Fruit fly (Drosophila melanogaster): Measurements from ENCODE around the gene CG7299.

The CG7299 gene

DNA sequence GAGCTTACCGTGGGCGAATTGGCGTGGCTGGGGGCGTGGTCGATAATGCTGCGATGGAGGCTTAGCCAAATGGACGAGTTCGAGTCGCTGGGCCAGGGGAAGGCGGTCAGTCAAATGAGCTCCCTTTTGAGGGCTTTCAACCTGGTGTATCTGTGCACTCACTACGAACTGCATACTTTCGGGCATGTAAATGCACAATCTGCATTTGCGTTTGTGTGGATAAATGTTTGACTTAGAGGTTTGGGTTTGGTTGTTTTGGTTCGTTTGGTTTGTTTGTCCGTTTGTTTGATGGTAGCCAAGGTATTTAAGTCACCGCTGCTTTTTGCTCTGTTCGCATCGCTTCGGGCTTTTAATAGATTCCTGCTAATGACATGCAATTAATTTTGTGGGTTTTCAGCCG, 27.0 kb upstream of the CG7299 start:
- TF ChIP-seq fd85E (GFP tag; optimal IDR thresholded peaks at IDR 0.05), result no peak
- TF ChIP-seq CG4318 (GFP tag; optimal IDR thresholded peaks at IDR 0.05), result no peak
- TF ChIP-seq Blimp-1 (GFP tag; optimal IDR thresholded peaks at IDR 0.05), result no peak
- no peak for TF ChIP-seq CG15336 (GFP tag; IDR thresholded peaks at IDR 0.05)
- no peak for TF ChIP-seq CG3919 (GFP tag; optimal IDR thresholded peaks at IDR 0.05)
- TF ChIP-seq dac (GFP tag; optimal IDR thresholded peaks at IDR 0.05), result no peak
- no peak for TF ChIP-seq vri (GFP tag; optimal IDR thresholded peaks at IDR 0.05)

DNA sequence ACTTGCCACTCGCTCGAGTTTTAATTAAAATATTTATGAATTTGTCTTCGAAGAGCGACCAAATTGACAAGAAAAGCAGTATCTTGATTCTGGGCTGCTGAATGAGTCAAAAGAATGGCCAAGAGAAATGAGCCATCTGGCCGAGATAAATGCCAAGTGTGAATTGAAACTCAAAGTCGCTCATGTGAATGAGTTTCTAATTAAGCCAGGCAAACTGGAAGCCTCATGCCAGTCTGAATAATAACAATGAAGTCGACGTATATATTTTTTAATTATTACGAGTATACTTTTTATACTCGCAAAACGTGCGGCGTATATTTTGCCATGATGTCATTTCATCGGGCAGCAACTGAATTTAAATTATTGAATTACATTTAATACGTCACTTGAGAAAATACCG, 25.1 kb upstream of the CG7299 start, which contains the start of gene Lip2:
Gene Lip2, minus strand, starts transcription at position 101 of the 400 bp plus-strand sequence.
- TF ChIP-seq OdsH (GFP tag; optimal IDR thresholded peaks at IDR 0.05) (no peak), cyc (GFP tag; optimal IDR thresholded peaks at IDR 0.05) (no peak), CG6854 (GFP tag; optimal IDR thresholded peaks at IDR 0.05) (no peak), CG15336 (GFP tag; IDR thresholded peaks at IDR 0.05) (no peak), CG1621 (tag; optimal IDR thresholded peaks at IDR 0.05) (no peak)

DNA sequence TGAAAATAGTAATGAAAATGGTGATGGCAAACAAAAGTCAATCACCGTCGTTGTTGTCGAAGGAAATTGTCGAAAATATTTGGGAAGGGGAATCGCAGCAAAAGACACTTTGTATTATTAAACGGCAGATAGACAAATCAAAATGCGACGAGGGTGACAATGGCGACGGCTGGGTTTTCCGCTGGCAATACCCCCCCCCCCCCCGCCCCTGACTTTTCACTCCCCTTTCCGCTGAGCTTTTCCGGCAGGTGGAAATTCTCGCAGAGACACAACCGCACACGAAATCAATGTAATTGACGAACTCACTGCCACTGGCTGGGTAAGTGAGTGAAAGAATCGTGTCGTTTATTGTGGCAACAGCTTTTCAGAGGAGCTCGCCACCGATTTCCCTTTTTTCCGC, 23.9 kb upstream of the CG7299 start:
- no peak for TF ChIP-seq Hr4 (GFP tag; optimal IDR thresholded peaks at IDR 0.05)
- no peak for TF ChIP-seq CG11762 (GFP tag; optimal IDR thresholded peaks at IDR 0.05; ENCODE audit: insufficient read depth)
- TF ChIP-seq lz (GFP tag; optimal IDR thresholded peaks at IDR 0.05), result no peak
- no peak for TF ChIP-seq Lpt (GFP tag; optimal IDR thresholded peaks at IDR 0.05)
- TF ChIP-seq CG16779 (tag; optimal IDR thresholded peaks at IDR 0.05), result no peak
- no peak for TF ChIP-seq ss (GFP tag; optimal IDR thresholded peaks at IDR 0.05)
- no peak for TF ChIP-seq dsx (GFP tag; optimal IDR thresholded peaks at IDR 0.05; ENCODE audit: poor library complexity, severe bottlenecking)
- no peak for TF ChIP-seq CG9139 (GFP tag; optimal IDR thresholded peaks at IDR 0.05)
- TF ChIP-seq CG8319 (GFP tag; optimal IDR thresholded peaks at IDR 0.05), result no peak
- no peak for TF ChIP-seq Eip75B (GFP tag; optimal IDR thresholded peaks at IDR 0.05)
- no peak for TF ChIP-seq OdsH (GFP tag; optimal IDR thresholded peaks at IDR 0.05)
- no peak for TF ChIP-seq CG34406 (GFP tag; optimal IDR thresholded peaks at IDR 0.05)
- no peak for TF ChIP-seq CG6808 (GFP tag; optimal IDR thresholded peaks at IDR 0.05)

DNA sequence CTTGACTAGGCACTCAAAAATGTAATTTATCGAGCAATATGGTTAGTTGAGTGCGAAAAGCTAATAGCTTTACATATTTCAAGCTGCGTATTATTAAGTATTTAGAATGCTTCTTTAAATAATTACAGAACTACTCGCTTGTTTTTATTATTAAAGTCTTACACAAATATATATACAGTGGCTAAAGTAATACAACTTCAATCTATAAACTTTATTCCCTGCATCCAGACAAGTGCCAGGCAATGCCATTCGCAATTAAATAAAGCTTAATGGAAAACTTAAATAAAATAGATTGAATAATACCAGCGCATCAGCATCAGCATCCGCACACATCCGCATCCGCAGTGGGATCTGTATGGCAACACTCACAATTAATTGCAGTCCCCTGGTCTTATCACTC, 22.1 kb upstream of the CG7299 start:
- peak; percentile 63 for TF ChIP-seq svp (GFP tag)
- no peak for TF ChIP-seq achi (GFP tag; optimal IDR thresholded peaks at IDR 0.05)

DNA sequence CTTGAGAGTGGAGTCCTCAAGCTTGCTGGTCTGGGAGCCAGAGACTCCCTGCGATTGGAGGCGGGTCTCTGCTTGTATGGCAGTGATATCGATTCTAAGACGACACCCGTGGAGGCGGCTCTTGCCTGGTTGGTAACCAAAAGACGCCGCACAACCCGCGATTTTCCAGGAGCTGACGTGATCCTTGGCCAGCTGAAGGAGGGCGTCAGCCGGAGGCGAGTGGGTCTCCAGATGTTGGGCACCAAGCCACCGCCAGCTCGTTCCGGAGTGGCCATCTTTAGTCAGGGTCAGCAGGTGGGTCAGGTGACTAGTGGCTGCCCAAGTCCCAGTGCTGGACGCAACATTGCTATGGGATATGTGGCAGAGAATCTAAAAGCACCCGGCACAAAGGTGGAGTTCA, 20.2 kb upstream of the CG7299 start:
- TF ChIP-seq CG15336 (GFP tag; IDR thresholded peaks at IDR 0.05) (no peak), salr (GFP tag; optimal IDR thresholded peaks at IDR 0.05) (no peak), Ets21C (GFP tag; optimal IDR thresholded peaks at IDR 0.05) (no peak), CG6854 (GFP tag; optimal IDR thresholded peaks at IDR 0.05) (no peak)

DNA sequence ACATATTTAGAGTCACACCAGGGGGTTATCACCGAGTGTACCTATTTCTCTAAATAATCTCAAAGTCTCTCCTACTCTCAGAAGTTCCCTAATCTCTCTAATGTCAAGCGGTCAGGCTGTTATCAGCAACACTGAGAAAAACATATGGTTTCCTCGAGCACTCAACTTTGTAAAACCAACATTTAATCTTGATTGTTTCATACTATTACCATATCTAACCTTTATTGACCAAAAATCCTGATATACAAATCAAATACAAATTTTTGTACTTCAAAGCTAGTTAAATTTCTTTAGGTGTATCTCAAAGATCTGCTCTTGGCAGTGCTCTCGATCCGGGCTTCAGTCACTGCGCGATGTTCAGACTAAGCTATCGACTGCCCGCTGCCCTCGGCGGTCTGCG, 19.1 kb upstream of the CG7299 start, which contains the start of gene CG6415:
Gene CG6415, plus strand, starts transcription at position 341 of the 400 bp plus-strand sequence.
- TF ChIP-seq CG3919 (GFP tag; optimal IDR thresholded peaks at IDR 0.05) (peak; percentile 22), Hr39 (GFP tag; optimal IDR thresholded peaks at IDR 0.05) (peak; percentile 22), CG10669 (GFP tag; optimal IDR thresholded peaks at IDR 0.05) (no peak), cyc (GFP tag; optimal IDR thresholded peaks at IDR 0.05) (no peak), CG15336 (GFP tag; IDR thresholded peaks at IDR 0.05) (peak; percentile 71), eg (GFP tag; IDR thresholded peaks at IDR 0.05) (peak; percentile 85), fd85E (GFP tag; optimal IDR thresholded peaks at IDR 0.05) (no peak), CG3032 (tag; optimal IDR thresholded peaks at IDR 0.05) (no peak), Hr4 (GFP tag; optimal IDR thresholded peaks at IDR 0.05) (peak; percentile 71), ss (GFP tag; optimal IDR thresholded peaks at IDR 0.05) (no peak), CG11902 (GFP tag; optimal IDR thresholded peaks at IDR 0.05) (no peak), dsx (GFP tag; optimal IDR thresholded peaks at IDR 0.05; ENCODE audit: poor library complexity, severe bottlenecking) (no peak), CG11762 (GFP tag; optimal IDR thresholded peaks at IDR 0.05; ENCODE audit: insufficient read depth) (no peak), OdsH (GFP tag; optimal IDR thresholded peaks at IDR 0.05) (peak; percentile 38), acj6 (GFP tag; optimal IDR thresholded peaks at IDR 0.05) (peak; percentile 27), Gug (GFP tag; IDR thresholded peaks at IDR 0.05) (peak; percentile 78), CG32006 (GFP tag; optimal IDR thresholded peaks at IDR 0.05) (peak; percentile 80), CG7368 (GFP tag; optimal IDR thresholded peaks at IDR 0.05) (no peak), fkh (GFP tag; optimal IDR thresholded peaks at IDR 0.05) (peak; percentile 51), CG4318 (GFP tag; optimal IDR thresholded peaks at IDR 0.05) (peak; percentile 48), Sox102F (GFP tag; optimal IDR thresholded peaks at IDR 0.05) (no peak), Met (GFP tag; optimal IDR thresholded peaks at IDR 0.05) (peak; percentile 34), Sox14 (GFP tag; optimal IDR thresholded peaks at IDR 0.05) (peak; percentile 20), CG1621 (tag; optimal IDR thresholded peaks at IDR 0.05) (no peak), CG6276 (GFP tag; optimal IDR thresholded peaks at IDR 0.05) (peak; percentile 63), dac (GFP tag; optimal IDR thresholded peaks at IDR 0.05) (peak; percentile 5)
